Worm (Caenorhabditis elegans): Measurements from ENCODE around the gene ess-2.

Gene ess-2

DNA sequence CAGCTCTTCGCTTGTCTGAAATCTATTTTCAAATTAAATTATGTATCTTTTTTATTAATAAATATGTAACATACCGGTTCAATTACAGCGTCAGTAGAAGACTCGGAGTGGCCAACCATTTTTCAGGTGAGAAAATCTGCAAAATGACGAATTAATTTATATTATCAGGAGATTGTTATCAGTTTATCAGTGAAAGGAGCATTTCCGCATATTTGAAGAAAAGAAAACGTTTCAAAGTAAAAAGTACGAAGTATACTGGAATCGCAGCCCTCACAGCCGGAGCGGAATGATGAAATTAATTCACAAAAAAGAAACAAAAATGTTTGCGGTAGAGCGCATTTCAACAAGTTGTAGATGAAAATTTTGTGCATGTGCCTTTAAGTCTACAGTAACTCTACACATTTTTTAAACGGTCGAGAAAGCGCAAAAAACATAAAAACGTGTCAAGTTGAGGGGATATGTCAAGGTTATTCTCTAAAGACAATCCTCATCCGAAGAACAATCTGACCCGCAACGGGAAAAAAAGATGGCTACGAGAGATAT lies 10.8 kb downstream of the ess-2 start:
- TF ChIP-seq dmd-9 (GFP tag; IDR thresholded peaks at IDR 0.05) (no peak), R02D3.7 (tag; optimal IDR thresholded peaks at IDR 0.05) (no peak), F49E8.2 (tag; optimal IDR thresholded peaks at IDR 0.05; ENCODE audit: borderline replicate concordance) (no peak), ctbp-1 (GFP tag; IDR thresholded peaks at IDR 0.05) (no peak), mdl-1 (tag; optimal IDR thresholded peaks at IDR 0.05) (no peak), zag-1 (tag; optimal IDR thresholded peaks at IDR 0.05) (no peak), mxl-3 (GFP tag; optimal IDR thresholded peaks at IDR 0.05) (no peak), ceh-20 (GFP tag; IDR thresholded peaks at IDR 0.05) (no peak), lin-29 (GFP tag; IDR thresholded peaks at IDR 0.05) (no peak), zfp-2 (tag; optimal IDR thresholded peaks at IDR 0.05) (no peak), F37D6.2 (tag; optimal IDR thresholded peaks at IDR 0.05) (no peak), nhr-48 (tag; optimal IDR thresholded peaks at IDR 0.05) (no peak), tag-97 (GFP tag; IDR thresholded peaks at IDR 0.05) (no peak), zip-11 (GFP tag; IDR thresholded peaks at IDR 0.05) (no peak), ceh-28 (tag; optimal IDR thresholded peaks at IDR 0.05) (no peak), lin-38 (GFP tag; IDR thresholded peaks at IDR 0.05) (peak; percentile 64), T20F7.1 (GFP tag; optimal IDR thresholded peaks at IDR 0.05) (peak; percentile 3), ceh-62 (tag; optimal IDR thresholded peaks at IDR 0.05) (no peak), mep-1 (tag; optimal IDR thresholded peaks at IDR 0.05) (no peak), lin-15B (tag; optimal IDR thresholded peaks at IDR 0.05) (no peak), Y5F2A.4 (GFP tag; optimal IDR thresholded peaks at IDR 0.05) (no peak), Y105C5A.15 (GFP tag; IDR thresholded peaks at IDR 0.05) (no peak), nhr-41 (GFP tag; IDR thresholded peaks at IDR 0.05) (no peak), nhr-28 (tag; optimal IDR thresholded peaks at IDR 0.05) (peak; percentile 16), lin-1 (GFP tag; IDR thresholded peaks at IDR 0.05) (peak; percentile 15; the same call in 1 of the 2 replicates), pha-4 (GFP tag; IDR thresholded peaks at IDR 0.05) (no peak), pha-4 (tag; optimal IDR thresholded peaks at IDR 0.05) (no peak), unc-62 (GFP tag; optimal IDR thresholded peaks at IDR 0.05 in 1 of 2) (peak in 1 of 2 experiments; percentile 48), unc-62 (tag; optimal IDR thresholded peaks at IDR 0.05) (no peak), spr-1 (tag; optimal IDR thresholded peaks at IDR 0.05) (no peak), dmd-6 (GFP tag; IDR thresholded peaks at IDR 0.05) (peak; percentile 61), rbr-2 (tag; optimal IDR thresholded peaks at IDR 0.05) (no peak), hlh-11 (tag; optimal IDR thresholded peaks at IDR 0.05) (peak; percentile 42), tra-1 (GFP tag; IDR thresholded peaks at IDR 0.05) (no peak), snpc-1.2 (GFP tag; IDR thresholded peaks at IDR 0.05) (no peak), pqm-1 (tag; optimal IDR thresholded peaks at IDR 0.05) (peak; percentile 24), snpc-4 (tag; optimal IDR thresholded peaks at IDR 0.05) (no peak), duxl-1 (tag; optimal IDR thresholded peaks at IDR 0.05; ENCODE audit: poor library complexity) (no peak), daf-12 (tag; optimal IDR thresholded peaks at IDR 0.05) (no peak), madf-5 (GFP tag; IDR thresholded peaks at IDR 0.05) (no peak)

- 0 out of 2 replicates have a peak, but pooled peaks have one; percentile 53 for TF ChIP-seq F44E2.7 (GFP tag; IDR thresholded peaks at IDR 0.05)
- TF ChIP-seq Y48G9A.11 (GFP tag; IDR thresholded peaks at IDR 0.05) = peak; percentile 60; the same call in 1 of the 2 replicates
- TF ChIP-seq daf-8 (GFP tag; IDR thresholded peaks at IDR 0.05) = 0 out of 2 replicates have a peak, but pooled peaks have one; percentile 43
- TF ChIP-seq egl-43 (GFP tag; IDR thresholded peaks at IDR 0.05) = peak; percentile 79
- TF ChIP-seq arid-1 (GFP tag; conservative IDR thresholded peaks at IDR 0.05) = 0 out of 2 replicates have a peak, but pooled peaks have one; percentile 32
- 0 out of 2 replicates have a peak, but pooled peaks have one; percentile 18 for TF ChIP-seq hmg-1.1 (GFP tag; IDR thresholded peaks at IDR 0.05)
- TF ChIP-seq ZK337.2 (GFP tag; IDR thresholded peaks at IDR 0.05) = no peak
- TF ChIP-seq snpc-1.2 (GFP tag; IDR thresholded peaks at IDR 0.05) = peak; percentile 72
- TF ChIP-seq R02D3.7 (tag; optimal IDR thresholded peaks at IDR 0.05) = no peak
- peak; percentile 73; the same call in 1 of the 2 replicates for TF ChIP-seq lim-7 (GFP tag; IDR thresholded peaks at IDR 0.05)
- TF ChIP-seq vab-7 (GFP tag; IDR thresholded peaks at IDR 0.05) = 0 out of 2 replicates have a peak, but pooled peaks have one; percentile 32
- TF ChIP-seq madf-5 (GFP tag; IDR thresholded peaks at IDR 0.05) = peak in 1 of 2 experiments; percentile 65; a peak in 1 of 4 replicates
- TF ChIP-seq F37D6.2 (tag; optimal IDR thresholded peaks at IDR 0.05) = no peak
- TF ChIP-seq mdt-29 (GFP tag; IDR thresholded peaks at IDR 0.05) = no peak
- peak; percentile 75 for TF ChIP-seq dmd-8 (GFP tag; IDR thresholded peaks at IDR 0.05)
- peak; percentile 69; the same call in 1 of the 2 replicates for TF ChIP-seq F26F4.8 (GFP tag; conservative IDR thresholded peaks at IDR 0.05)
- no peak for TF ChIP-seq attf-4 (tag; optimal IDR thresholded peaks at IDR 0.05)
These were observed 16.9 kb downstream of the ess-2 start for ce11 chrIII:8473292-8473691.
